Worm (Caenorhabditis elegans) whole organism, mixed stage, embryonic: ENCODE data around the gene clec-239.

ENCODE experiments used
- M03D4.4 ChIP-seq: sonication (generic microtip); optimal IDR thresholded peaks from 2 replicates; lab custom pipeline; 2017; ENCODE audit warnings: mild to moderate bottlenecking, missing genetic modification characterization, missing compliant biosample characterization
- blmp-1 ChIP-seq: fragments of 150-350 bp; optimal IDR thresholded peaks from 2 replicates; lab custom pipeline; 2014; ENCODE audit warnings: missing biosample characterization, missing genetic modification characterization
- ceh-43 ChIP-seq: fragments of 200-800 bp; sonication (Bioruptor generic); optimal IDR thresholded peaks from 2 replicates; lab custom pipeline; 2018; ENCODE audit warnings: mild to moderate bottlenecking, missing genetic modification characterization, moderate library complexity, missing compliant biosample characterization
- ceh-83 ChIP-seq: fragments of 200-800 bp; sonication (Bioruptor generic); optimal IDR thresholded peaks from 2 replicates; lab custom pipeline; 2018; ENCODE audit warnings: mild to moderate bottlenecking, missing genetic modification characterization, missing compliant biosample characterization
- cnd-1 ChIP-seq: fragments of 200-800 bp; sonication (Bioruptor generic); optimal IDR thresholded peaks from 2 replicates; lab custom pipeline; 2018; ENCODE audit warnings: mild to moderate bottlenecking, missing genetic modification characterization, missing compliant biosample characterization
- elt-1 ChIP-seq: sonication (generic microtip); optimal IDR thresholded peaks from 2 replicates; lab custom pipeline; 2017; ENCODE audit warnings: missing genetic modification characterization, mild to moderate bottlenecking, missing compliant biosample characterization, antibody characterized with exemption, moderate library complexity, borderline replicate concordance; ENCODE audit not compliant: insufficient read depth
- elt-3 ChIP-seq: fragments of 150-350 bp; optimal IDR thresholded peaks from 2 replicates; lab custom pipeline; 2014; ENCODE audit warnings: missing biosample characterization, missing genetic modification characterization
- flh-1 ChIP-seq: fragments of 200-800 bp; sonication (Bioruptor generic); optimal IDR thresholded peaks from 2 replicates; lab custom pipeline; 2018; ENCODE audit warnings: mild to moderate bottlenecking, missing genetic modification characterization, moderate library complexity, missing compliant biosample characterization
- ham-2 ChIP-seq: fragments of 200-800 bp; sonication (Bioruptor generic); optimal IDR thresholded peaks from 2 replicates; lab custom pipeline; 2018; ENCODE audit warnings: mild to moderate bottlenecking, missing genetic modification characterization, missing compliant biosample characterization
- hlh-1 ChIP-seq: fragments of 150-350 bp; optimal IDR thresholded peaks from 2 replicates; lab custom pipeline; 2014; ENCODE audit warnings: missing biosample characterization, missing genetic modification reagents, missing genetic modification characterization
- lin-13 ChIP-seq: fragments of 150-350 bp; optimal IDR thresholded peaks from 2 replicates; lab custom pipeline; 2014; ENCODE audit warnings: missing biosample characterization, missing genetic modification characterization
- lin-32 ChIP-seq: fragments of 200-800 bp; sonication (Bioruptor generic); optimal IDR thresholded peaks from 2 replicates; lab custom pipeline; 2018; ENCODE audit warnings: mild to moderate bottlenecking, missing genetic modification characterization, missing compliant biosample characterization
- lsy-2 ChIP-seq: fragments of 150-350 bp; optimal IDR thresholded peaks from 2 replicates; lab custom pipeline; 2014; ENCODE audit warnings: missing biosample characterization, missing genetic modification characterization
- mab-5 ChIP-seq: fragments of 150-350 bp; optimal IDR thresholded peaks from 2 replicates; lab custom pipeline; 2014; ENCODE audit warnings: missing biosample characterization, missing genetic modification characterization
- mep-1 ChIP-seq: fragments of 150-350 bp; optimal IDR thresholded peaks from 2 replicates; lab custom pipeline; 2017; ENCODE audit warnings: missing biosample characterization, missing genetic modification reagents, missing genetic modification characterization, inconsistent platforms
- nhr-12 ChIP-seq: fragments of 150-350 bp; optimal IDR thresholded peaks from 2 replicates; lab custom pipeline; 2014; ENCODE audit warnings: missing biosample characterization, missing genetic modification characterization
- nhr-2 ChIP-seq: fragments of 150-350 bp; optimal IDR thresholded peaks from 2 replicates; lab custom pipeline; 2014; ENCODE audit warnings: missing biosample characterization, missing genetic modification characterization
- nhr-237 ChIP-seq: fragments of 150-350 bp; optimal IDR thresholded peaks from 2 replicates; lab custom pipeline; 2014; ENCODE audit warnings: missing biosample characterization, missing genetic modification characterization
- nhr-28 ChIP-seq: fragments of 150-350 bp; optimal IDR thresholded peaks from 2 replicates; lab custom pipeline; 2014; ENCODE audit warnings: missing biosample characterization, missing genetic modification characterization
- nhr-76 ChIP-seq: sonication (generic microtip); optimal IDR thresholded peaks from 2 replicates; lab custom pipeline; 2017; ENCODE audit warnings: missing biosample characterization, missing genetic modification characterization
- pha-4 ChIP-seq: fragments of 150-350 bp; optimal IDR thresholded peaks from 2 replicates; lab custom pipeline; 2018; ENCODE audit warnings: missing biosample characterization, missing genetic modification reagents, missing genetic modification characterization
- sem-2 ChIP-seq: fragments of 200-800 bp; sonication (Bioruptor generic); optimal IDR thresholded peaks from 2 replicates; lab custom pipeline; 2018; ENCODE audit warnings: mild to moderate bottlenecking, missing genetic modification characterization, missing compliant biosample characterization
- snpc-4 ChIP-seq: fragments of 150-350 bp; optimal IDR thresholded peaks from 2 replicates; lab custom pipeline; 2014; ENCODE audit warnings: missing biosample characterization, missing genetic modification characterization
- sptf-1 ChIP-seq: sonication (generic microtip); optimal IDR thresholded peaks from 2 replicates; lab custom pipeline; 2017; ENCODE audit warnings: mild to moderate bottlenecking, missing genetic modification characterization, moderate library complexity, missing compliant biosample characterization
- tbx-8 ChIP-seq: fragments of 200-800 bp; sonication (Bioruptor generic); optimal IDR thresholded peaks from 2 replicates; lab custom pipeline; 2018; ENCODE audit warnings: mild to moderate bottlenecking, missing genetic modification characterization, moderate library complexity, missing compliant biosample characterization
- unc-120 ChIP-seq: sonication (generic microtip); optimal IDR thresholded peaks from 2 replicates; lab custom pipeline; 2017; ENCODE audit warnings: missing genetic modification characterization, missing compliant biosample characterization; ENCODE audit not compliant: poor library complexity, severe bottlenecking
- unc-62 ChIP-seq: fragments of 150-350 bp; optimal IDR thresholded peaks from 2 replicates; lab custom pipeline; 2014; ENCODE audit warnings: missing biosample characterization, missing genetic modification reagents, missing genetic modification characterization
- zip-8 ChIP-seq: fragments of 150-350 bp; optimal IDR thresholded peaks from 2 replicates; lab custom pipeline; 2014; ENCODE audit warnings: missing biosample characterization, missing genetic modification characterization
- ztf-11 ChIP-seq: fragments of 150-350 bp; optimal IDR thresholded peaks from 2 replicates; lab custom pipeline; 2014; ENCODE audit warnings: missing biosample characterization, missing genetic modification characterization

Gene clec-239

ce11 chrV:16956229-16956628, at the start of gene clec-239:
Gene clec-239 (plus strand): TSS chrV:16956529.
- TF ChIP-seq flh-1 (GFP tag; lab: Kevin White, UChicago) (no peak), cnd-1 (tag; lab: Kevin White, UChicago) (no peak), ham-2 (GFP tag; lab: Kevin White, UChicago) (no peak), M03D4.4 (tag; lab: Kevin White, UChicago) (no peak), nhr-237 (tag; lab: Kevin White, UChicago) (no peak), pha-4 (no peak), elt-1 (no peak), tbx-8 (GFP tag; lab: Kevin White, UChicago) (no peak), unc-62 (GFP tag; lab: Kevin White, UChicago) (no peak), lin-13 (no peak), mep-1 (tag; lab: Kevin White, UChicago) (no peak), nhr-76 (tag; lab: Kevin White, UChicago) (no peak), nhr-28 (tag; lab: Kevin White, UChicago) (no peak)

ce11 chrV:16909871-16910270, 46.5 kb upstream of the clec-239 start, which contains the start of gene F09C6.16:
Gene F09C6.16 (minus strand): TSS chrV:16909971.
- TF ChIP-seq nhr-237 (tag; lab: Kevin White, UChicago) = no peak

- TF ChIP-seq lin-32 (GFP tag; lab: Kevin White, UChicago) = no peak
These were observed 45.5 kb upstream of the clec-239 start for ce11 chrV:16910864-16911263.

ce11 chrV:16911294-16911693, 45.0 kb upstream of the clec-239 start:
- TF ChIP-seq zip-8 (tag; lab: Kevin White, UChicago) = no peak
- TF ChIP-seq mab-5 = no peak
- no peak for TF ChIP-seq pha-4
- no peak for TF ChIP-seq blmp-1 (tag; lab: Kevin White, UChicago)
- no peak for TF ChIP-seq sem-2
- no peak for TF ChIP-seq nhr-237 (tag; lab: Kevin White, UChicago)
- no peak for TF ChIP-seq flh-1 (GFP tag; lab: Kevin White, UChicago)
- no peak for TF ChIP-seq snpc-4 (tag; lab: Kevin White, UChicago)
- TF ChIP-seq sptf-1 (tag; lab: Kevin White, UChicago) = no peak
- no peak for TF ChIP-seq mep-1 (tag; lab: Kevin White, UChicago)
- TF ChIP-seq hlh-1 (tag; lab: Kevin White, UChicago) = no peak
- no peak for TF ChIP-seq ztf-11 (tag; lab: Kevin White, UChicago)
- TF ChIP-seq ceh-83 (GFP tag; lab: Kevin White, UChicago) = no peak
- no peak for TF ChIP-seq nhr-2
- no peak for TF ChIP-seq unc-120 (tag; lab: Kevin White, UChicago)
- no peak for TF ChIP-seq nhr-28 (tag; lab: Kevin White, UChicago)
- TF ChIP-seq ham-2 (GFP tag; lab: Kevin White, UChicago) = no peak
- TF ChIP-seq elt-1 = no peak
- TF ChIP-seq elt-3 = no peak
- no peak for TF ChIP-seq unc-62 (GFP tag; lab: Kevin White, UChicago)

ce11 chrV:16911934-16912333, 44.4 kb upstream of the clec-239 start, which contains the start of gene nhr-116:
Gene nhr-116 (plus strand): TSS chrV:16912234.
- TF ChIP-seq blmp-1 (tag; lab: Kevin White, UChicago) (no peak), ceh-43 (GFP tag; lab: Kevin White, UChicago) (no peak), sptf-1 (tag; lab: Kevin White, UChicago) (no peak)

- TF ChIP-seq nhr-12 (no peak), pha-4 (no peak)
These were observed 40.2 kb upstream of the clec-239 start, which contains the start of gene F09C6.10 for ce11 chrV:16916079-16916478. Gene F09C6.10 (minus strand): TSS chrV:16916179.

ce11 chrV:16918378-16918777, 38.0 kb upstream of the clec-239 start, which contains the start of the genes fbxa-206 and Y102A5C.2:
Gene fbxa-206 (minus strand): TSS chrV:16918478.
Gene Y102A5C.2 (plus strand): TSS chrV:16918731.
- no peak for TF ChIP-seq elt-3
- no peak for TF ChIP-seq mep-1 (tag; lab: Kevin White, UChicago)
- TF ChIP-seq nhr-12 = no peak
- no peak for TF ChIP-seq lsy-2 (tag; lab: Kevin White, UChicago)
- TF ChIP-seq ztf-11 (tag; lab: Kevin White, UChicago) = no peak
- TF ChIP-seq mab-5 = no peak
- TF ChIP-seq sptf-1 (tag; lab: Kevin White, UChicago) = no peak
- no peak for TF ChIP-seq blmp-1 (tag; lab: Kevin White, UChicago)
